Worm (Caenorhabditis elegans) whole organism, midembryonic: ENCODE results near the gene C49C3.6.

Experiments
- flt-1 ChIP-seq: fragments of 200-800 bp; sonication (Bioruptor generic); IDR thresholded peaks from 2 replicates; pipeline ENCODE4 v1.3.6; 2022; ENCODE audit warnings: missing genetic modification characterization, missing compliant biosample characterization
- klf-2 ChIP-seq: fragments of 200-800 bp; sonication (Bioruptor generic); conservative IDR thresholded peaks from 2 replicates; pipeline ENCODE4 v1.3.6; 2022; ENCODE audit warnings: missing genetic modification reagents, missing genetic modification characterization, missing compliant biosample characterization
- med-1 ChIP-seq: sonication (generic microtip); optimal IDR thresholded peaks from 2 replicates; lab custom pipeline; 2017; ENCODE audit warnings: missing genetic modification characterization, mild to moderate bottlenecking, missing compliant biosample characterization, antibody characterized with exemption, missing genetic modification reagents; ENCODE audit not compliant: insufficient read depth
- ref-1 ChIP-seq: fragments of 200-800 bp; sonication (Bioruptor generic); conservative IDR thresholded peaks from 2 replicates; pipeline ENCODE4 v1.3.6; 2022; ENCODE audit warnings: missing genetic modification reagents, missing genetic modification characterization, missing compliant biosample characterization
- tab-1 ChIP-seq: fragments of 200-800 bp; sonication (Bioruptor generic); IDR thresholded peaks from 2 replicates; pipeline ENCODE4 v1.3.6; 2022; ENCODE audit warnings: missing genetic modification characterization, missing compliant biosample characterization

DNA sequence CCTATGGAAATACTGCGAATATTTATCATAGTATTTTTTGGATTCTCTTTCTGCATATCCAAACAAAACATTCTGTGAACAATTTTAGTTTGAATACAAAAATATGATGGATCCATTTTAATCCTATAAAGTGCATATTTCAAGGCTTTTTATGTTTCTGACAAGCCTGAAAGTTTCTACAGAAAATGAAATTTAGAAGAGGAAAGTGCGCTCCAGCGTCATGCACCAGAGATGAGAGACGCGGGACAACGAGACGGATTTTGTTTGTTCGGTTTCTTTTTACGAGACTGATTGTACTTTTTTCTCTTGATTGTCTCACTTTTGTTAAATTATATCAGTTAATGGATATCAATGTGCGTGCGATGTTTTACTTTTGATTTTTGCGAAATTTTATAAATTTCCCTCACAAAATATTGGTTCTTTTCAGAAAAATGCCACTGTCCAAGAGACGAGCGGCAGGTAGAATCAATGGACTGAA lies at the start of gene C49C3.6:
- no peak for TF ChIP-seq flt-1 (GFP tag; lab: Robert Waterston, UW)
- TF ChIP-seq ref-1 = no peak
- no peak for TF ChIP-seq klf-2 (GFP tag; lab: Robert Waterston, UW)
- TF ChIP-seq tab-1 (GFP tag; lab: Robert Waterston, UW) = no peak
- TF ChIP-seq med-1 (GFP tag; lab: Kevin White, UChicago) = no peak
